Worm (Caenorhabditis elegans) whole organism, L3 larva: ENCODE data around the gene W08F4.13.
"Not testable (repeated sequence)": the region's sequence is repeated elsewhere in the genome, so short reads cannot be mapped to it uniquely, and the experiment has no call there.

Source experiments
- R02D3.7 ChIP-seq: fragments of 150-350 bp; optimal IDR thresholded peaks from 2 replicates; lab custom pipeline; 2014; ENCODE audit warnings: missing biosample characterization, missing genetic modification characterization
- ZK546.5 ChIP-seq: sonication (generic microtip); optimal IDR thresholded peaks from 2 replicates; lab custom pipeline; 2017; ENCODE audit warnings: missing biosample characterization, missing genetic modification characterization
- aly-2 ChIP-seq: fragments of 150-350 bp; optimal IDR thresholded peaks from 2 replicates; lab custom pipeline; 2014; ENCODE audit warnings: missing biosample characterization, missing genetic modification characterization
- ama-1 ChIP-seq: fragments of 150-350 bp; optimal IDR thresholded peaks from 2 replicates; lab custom pipeline; 2018
- ceh-28 ChIP-seq: fragments of 150-350 bp; optimal IDR thresholded peaks from 2 replicates; lab custom pipeline; 2014; ENCODE audit warnings: missing biosample characterization, missing genetic modification reagents, missing genetic modification characterization
- egl-5 ChIP-seq: fragments of 150-350 bp; optimal IDR thresholded peaks from 2 replicates; lab custom pipeline; 2017; ENCODE audit warnings: missing biosample characterization, missing genetic modification reagents, missing genetic modification characterization, inconsistent platforms
- elt-2 ChIP-seq: sonication (generic microtip); optimal IDR thresholded peaks from 2 replicates; lab custom pipeline; 2016; ENCODE audit warnings: missing genetic modification reagents, mild to moderate bottlenecking, missing genetic modification characterization, missing compliant biosample characterization
- elt-3 ChIP-seq, 3 experiments: fragments of 150-350 bp in 1 of 3; sonication (generic microtip) in 2 of 3; optimal IDR thresholded peaks; 2 replicates in 2 of 3; 4 replicates in 1 of 3; lab custom pipeline; 2014 to 2017; ENCODE audit warnings: missing biosample characterization in 3 of 3, missing genetic modification characterization in 3 of 3
- eor-1 ChIP-seq, 2 experiments: fragments of 150-350 bp; optimal IDR thresholded peaks; 2 replicates each; lab custom pipeline; 2014 to 2018; ENCODE audit warnings: missing biosample characterization in 2 of 2, missing genetic modification characterization in 2 of 2
- fkh-10 ChIP-seq: sonication (generic microtip); optimal IDR thresholded peaks from 2 replicates; lab custom pipeline; 2017; ENCODE audit warnings: missing biosample characterization, missing genetic modification reagents, missing genetic modification characterization
- fos-1 ChIP-seq: fragments of 150-350 bp; optimal IDR thresholded peaks from 2 replicates; lab custom pipeline; 2014; ENCODE audit warnings: missing biosample characterization, missing genetic modification characterization
- hmg-11 ChIP-seq: sonication (generic microtip); optimal IDR thresholded peaks from 2 replicates; lab custom pipeline; 2016; ENCODE audit warnings: missing genetic modification characterization, missing compliant biosample characterization
- lin-39 ChIP-seq: fragments of 150-350 bp; optimal IDR thresholded peaks from 2 replicates; lab custom pipeline; 2018; ENCODE audit warnings: missing biosample characterization, missing genetic modification reagents, missing genetic modification characterization
- mdl-1 ChIP-seq: fragments of 150-350 bp; optimal IDR thresholded peaks from 2 replicates; lab custom pipeline; 2014; ENCODE audit warnings: missing biosample characterization, missing genetic modification characterization
- mml-1 ChIP-seq: fragments of 150-350 bp; sonication (generic microtip); optimal IDR thresholded peaks from 3 replicates; lab custom pipeline; 2014; ENCODE audit warnings: missing biosample characterization, missing genetic modification characterization
- nfya-1 ChIP-seq: sonication (generic microtip); optimal IDR thresholded peaks from 2 replicates; lab custom pipeline; 2017; ENCODE audit warnings: missing genetic modification characterization, mild to moderate bottlenecking, missing compliant biosample characterization, antibody characterized with exemption, moderate library complexity; ENCODE audit not compliant: insufficient read depth
- nhr-11 ChIP-seq: fragments of 150-350 bp; optimal IDR thresholded peaks from 2 replicates; lab custom pipeline; 2014; ENCODE audit warnings: missing biosample characterization, missing genetic modification characterization
- nhr-12 ChIP-seq: fragments of 150-350 bp; optimal IDR thresholded peaks from 2 replicates; lab custom pipeline; 2014; ENCODE audit warnings: missing biosample characterization, missing genetic modification characterization
- nhr-23 ChIP-seq: fragments of 150-350 bp; optimal IDR thresholded peaks from 2 replicates; lab custom pipeline; 2014; ENCODE audit warnings: missing biosample characterization, missing genetic modification reagents, missing genetic modification characterization
- nhr-237 ChIP-seq: fragments of 150-350 bp; optimal IDR thresholded peaks from 2 replicates; lab custom pipeline; 2014; ENCODE audit warnings: missing biosample characterization, missing genetic modification characterization
- nhr-43 ChIP-seq: sonication (generic microtip); optimal IDR thresholded peaks from 2 replicates; lab custom pipeline; 2016; ENCODE audit warnings: mild to moderate bottlenecking, missing genetic modification characterization, missing compliant biosample characterization; ENCODE audit not compliant: poor library complexity, severe bottlenecking
- nhr-67 ChIP-seq: fragments of 150-350 bp; optimal IDR thresholded peaks from 2 replicates; lab custom pipeline; 2014; ENCODE audit warnings: missing biosample characterization, missing genetic modification characterization
- nhr-76 ChIP-seq: fragments of 150-350 bp; sonication (generic microtip); optimal IDR thresholded peaks from 5 replicates; lab custom pipeline; 2014; ENCODE audit warnings: missing biosample characterization, missing genetic modification characterization
- pha-4 ChIP-seq: fragments of 150-350 bp; optimal IDR thresholded peaks from 2 replicates; lab custom pipeline; 2014; ENCODE audit warnings: missing biosample characterization, missing genetic modification reagents, missing genetic modification characterization
- sea-2 ChIP-seq: fragments of 150-350 bp; sonication (generic microtip); optimal IDR thresholded peaks from 4 replicates; lab custom pipeline; 2014; ENCODE audit warnings: missing biosample characterization, missing genetic modification reagents, missing genetic modification characterization
- unc-62 ChIP-seq: fragments of 150-350 bp; sonication (generic microtip); optimal IDR thresholded peaks from 4 replicates; lab custom pipeline; 2014; ENCODE audit warnings: missing biosample characterization, missing genetic modification reagents, missing genetic modification characterization
- ztf-4 ChIP-seq: fragments of 150-350 bp; optimal IDR thresholded peaks from 2 replicates; lab custom pipeline; 2014; ENCODE audit warnings: missing biosample characterization, missing genetic modification characterization

The W08F4.13 gene

ce11 chrII:584321-584848 is at the start of gene W08F4.13, which contains the start of gene W08F4.12:
Gene W08F4.13 (plus strand): TSS chrII:584798.
Gene W08F4.12 (minus strand): TSS chrII:584421.
- TF ChIP-seq lin-39 (tag; lab: Kevin White, UChicago) (no peak), nhr-67 (tag; lab: Kevin White, UChicago) (no peak), pha-4 (tag; lab: Kevin White, UChicago) (no peak), unc-62 (GFP tag; lab: Kevin White, UChicago) (no peak), aly-2 (tag; lab: Kevin White, UChicago) (no peak), nhr-237 (tag; lab: Kevin White, UChicago) (no peak), sea-2 (GFP tag; lab: Kevin White, UChicago) (no peak), hmg-11 (tag; lab: Kevin White, UChicago) (no peak), fkh-10 (no peak), nhr-11 (tag; lab: Kevin White, UChicago) (no peak), eor-1 (tag; optimal IDR thresholded peaks at IDR 0.05; lab: Kevin White, UChicago) (no peak)

DNA sequence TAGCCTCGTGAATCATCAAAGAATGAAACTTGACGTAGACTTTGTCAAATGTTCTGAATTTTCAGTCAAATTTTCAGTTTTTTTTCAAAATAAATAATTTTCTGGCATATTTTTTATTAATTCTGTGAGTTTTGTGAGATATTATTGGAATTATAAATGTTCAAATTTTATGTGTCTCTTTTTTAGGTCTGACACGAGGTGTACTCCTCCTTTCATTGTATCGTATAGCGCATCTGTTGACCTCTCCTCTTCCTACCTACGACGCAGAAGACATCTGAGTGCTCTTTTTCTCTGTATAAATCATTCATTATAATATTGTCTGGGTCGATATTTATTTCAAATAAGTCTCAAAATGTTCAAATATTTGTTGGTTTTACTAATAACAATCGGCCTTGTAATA is 49.4 kb upstream of the W08F4.13 start, which contains the start of gene T27A1.3:
Gene T27A1.3 (plus strand): TSS at position 301 of the 400 bp plus-strand sequence.
- TF ChIP-seq ceh-28; mml-1 (tag; lab: Kevin White, UChicago); ztf-4 (tag; lab: Kevin White, UChicago): not testable (repeated sequence)
- TF ChIP-seq, all 47 proteins: peak for 0; not testable (repeated sequence) for 47

DNA sequence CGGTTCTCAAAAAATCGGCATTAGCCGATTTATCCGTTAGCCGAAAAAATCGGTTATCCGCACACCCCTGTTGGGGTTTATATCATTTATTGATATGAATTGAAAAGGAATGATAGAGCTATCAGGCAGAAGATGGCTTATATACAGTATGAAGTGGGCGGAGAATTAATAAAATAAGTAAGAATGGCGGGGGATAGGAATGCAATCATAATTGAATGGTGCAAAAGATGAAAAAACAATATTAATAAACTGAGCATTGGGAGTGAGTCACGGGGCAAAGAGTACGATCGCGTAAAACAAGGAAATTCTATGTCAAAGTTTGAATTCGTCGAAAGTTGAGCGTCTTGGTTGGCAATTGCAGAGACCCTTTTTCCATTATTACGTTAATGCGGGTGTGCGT is 47.8 kb upstream of the W08F4.13 start, which contains the start of gene T27A1.2:
Gene T27A1.2 (minus strand): TSS at position 101 of the 400 bp plus-strand sequence.
- no peak for TF ChIP-seq pha-4 (tag; lab: Kevin White, UChicago)
- no peak for TF ChIP-seq ceh-28
- no peak for TF ChIP-seq elt-2 (tag; lab: Kevin White, UChicago)

ce11 chrII:542416-542815 is 42.2 kb upstream of the W08F4.13 start:
- TF ChIP-seq nhr-12 (tag; lab: Kevin White, UChicago) (no peak), R02D3.7 (tag; lab: Kevin White, UChicago) (no peak), nhr-23 (tag; lab: Kevin White, UChicago) (peak; percentile 60), nfya-1 (tag; lab: Kevin White, UChicago) (peak; percentile 6), elt-3 (tag; optimal IDR thresholded peaks at IDR 0.05; lab: Kevin White, UChicago) (peak in 1 of 3 experiments; percentile 8), egl-5 (tag; lab: Kevin White, UChicago) (no peak), unc-62 (GFP tag; lab: Kevin White, UChicago) (peak; percentile 5), mdl-1 (tag; lab: Kevin White, UChicago) (no peak), nhr-237 (tag; lab: Kevin White, UChicago) (no peak), nhr-43 (tag; lab: Kevin White, UChicago) (peak; percentile 58), ama-1 (lab: Kevin White, UChicago) (peak; percentile 9), mml-1 (tag; lab: Kevin White, UChicago) (no peak)

DNA sequence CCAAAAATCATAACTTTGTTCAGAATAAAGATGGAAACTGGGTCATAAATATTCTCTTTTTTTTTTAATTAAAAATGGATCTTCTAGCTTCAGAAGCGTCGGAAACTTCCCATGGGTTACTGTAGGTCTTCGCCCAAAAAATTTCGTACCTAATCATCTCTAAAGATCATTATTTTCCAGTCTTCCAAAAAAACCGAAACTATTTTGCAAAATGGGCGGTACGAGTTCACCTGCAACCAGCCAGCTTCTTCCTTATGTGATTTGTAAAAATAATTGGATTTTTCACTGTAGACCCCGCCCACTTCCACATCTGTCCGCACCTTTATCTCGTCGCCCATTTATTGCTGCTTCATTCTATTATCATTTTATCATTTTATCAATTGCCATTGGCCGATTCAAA is 38.2 kb upstream of the W08F4.13 start, which contains the start of gene mlt-10:
Gene mlt-10 (plus strand): TSS at position 301 of the 400 bp plus-strand sequence.
- TF ChIP-seq ztf-4 (tag; lab: Kevin White, UChicago) (no peak), ceh-28 (no peak), egl-5 (tag; lab: Kevin White, UChicago) (no peak), ZK546.5 (tag; lab: Kevin White, UChicago) (no peak), elt-3 (tag; optimal IDR thresholded peaks at IDR 0.05; lab: Kevin White, UChicago) (no peak), mml-1 (tag; lab: Kevin White, UChicago) (no peak), fos-1 (no peak), elt-2 (tag; lab: Kevin White, UChicago) (no peak)
- TF ChIP-seq, all 47 proteins: peak for 0

- TF ChIP-seq nhr-76 (no peak), nhr-43 (tag; lab: Kevin White, UChicago) (peak; percentile 74), ZK546.5 (tag; lab: Kevin White, UChicago) (no peak)
Measured at ce11 chrII:549501-549900, 35.1 kb upstream of the W08F4.13 start.
